Fruit fly (Drosophila melanogaster): ENCODE results near the gene CG18170.

Gene CG18170

DNA sequence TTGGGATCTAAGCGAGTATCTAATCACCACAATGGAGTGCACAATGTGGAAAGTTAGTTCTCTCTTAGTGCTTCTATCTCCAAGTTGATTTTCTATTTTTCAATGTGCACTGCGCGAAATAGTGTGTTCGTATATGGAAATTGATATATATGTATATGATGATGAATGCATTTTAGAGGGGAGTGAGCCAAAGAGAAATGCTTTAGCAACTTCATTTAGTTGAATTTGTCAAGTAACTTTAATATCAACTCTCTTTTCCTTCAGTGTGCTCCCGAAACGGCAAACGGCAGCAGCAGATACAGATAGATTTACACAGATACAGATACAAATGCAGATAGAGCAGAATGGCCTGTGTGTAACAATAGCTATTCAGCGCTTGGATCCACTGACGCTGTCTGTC lies 18.8 kb upstream of the CG18170 start (continued):
- no peak for TF ChIP-seq scrt (GFP tag; optimal IDR thresholded peaks at IDR 0.05)
- no peak for TF ChIP-seq CG7987 (GFP tag; optimal IDR thresholded peaks at IDR 0.05)
- TF ChIP-seq HmgD (GFP tag; optimal IDR thresholded peaks at IDR 0.05), result no peak
- no peak for TF ChIP-seq CG18599 (GFP tag; optimal IDR thresholded peaks at IDR 0.05)
- no peak for TF ChIP-seq Doc2 (GFP tag; IDR thresholded peaks at IDR 0.05)
- TF ChIP-seq pb (GFP tag; optimal IDR thresholded peaks at IDR 0.05), result no peak
- no peak for TF ChIP-seq Sox100B (GFP tag; optimal IDR thresholded peaks at IDR 0.05)
- TF ChIP-seq ind (GFP tag; optimal IDR thresholded peaks at IDR 0.05), result no peak
- TF ChIP-seq CG11456 (GFP tag; IDR thresholded peaks at IDR 0.05), result 0 out of 3 replicates have a peak, but pooled peaks have one; percentile 48
- TF ChIP-seq dm (GFP tag; optimal IDR thresholded peaks at IDR 0.05), result no peak
- peak; percentile 29 for TF ChIP-seq pnt (GFP tag; optimal IDR thresholded peaks at IDR 0.05)
- TF ChIP-seq Bgb (GFP tag; IDR thresholded peaks at IDR 0.05; ENCODE audit: partially characterized antibody), result no peak
- TF ChIP-seq CTCF (GFP tag; optimal IDR thresholded peaks at IDR 0.05), result no peak
- TF ChIP-seq aop (GFP tag; IDR thresholded peaks at IDR 0.05), result peak; percentile 43; the same call in 1 of the 2 replicates
- TF ChIP-seq bab2 (GFP tag; optimal IDR thresholded peaks at IDR 0.05), result peak; percentile 69
- TF ChIP-seq CG18262 (tag; optimal IDR thresholded peaks at IDR 0.05), result peak; percentile 80
- no peak for TF ChIP-seq crp (GFP tag; optimal IDR thresholded peaks at IDR 0.05)
- peak; percentile 22 for TF ChIP-seq zf30C (GFP tag; optimal IDR thresholded peaks at IDR 0.05)
- peak; percentile 86 for TF ChIP-seq Xrp1 (GFP tag; IDR thresholded peaks at IDR 0.05)
- TF ChIP-seq kni (GFP tag; optimal IDR thresholded peaks at IDR 0.05), result no peak
- peak; percentile 30; the same call in 1 of the 2 replicates for TF ChIP-seq sisA (GFP tag; IDR thresholded peaks at IDR 0.05)
- no peak for TF ChIP-seq D19B (GFP tag; optimal IDR thresholded peaks at IDR 0.05)
- TF ChIP-seq CG17328 (GFP tag; IDR thresholded peaks at IDR 0.05), result peak; percentile 78
- no peak for TF ChIP-seq ato (GFP tag; IDR thresholded peaks at IDR 0.05; ENCODE audit: partially characterized antibody)
- TF ChIP-seq Hr39 (optimal IDR thresholded peaks at IDR 0.05), result no peak
- no peak for TF ChIP-seq CG34376 (GFP tag; optimal IDR thresholded peaks at IDR 0.05)
- peak; percentile 65 for TF ChIP-seq az2 (GFP tag; optimal IDR thresholded peaks at IDR 0.05)
- TF ChIP-seq CG9932 (GFP tag; IDR thresholded peaks at IDR 0.05), result no peak
- TF ChIP-seq Oaz (GFP tag; IDR thresholded peaks at IDR 0.05), result no peak
- peak; percentile 70 for TF ChIP-seq CG12769 (tag; optimal IDR thresholded peaks at IDR 0.05)
- TF ChIP-seq CG16815 (GFP tag; optimal IDR thresholded peaks at IDR 0.05), result peak; percentile 47
- TF ChIP-seq hkb (optimal IDR thresholded peaks at IDR 0.05), result no peak
- TF ChIP-seq hkb (GFP tag; IDR thresholded peaks at IDR 0.05), result no peak
- TF ChIP-seq CG10431 (GFP tag; optimal IDR thresholded peaks at IDR 0.05), result no peak
- TF ChIP-seq fd96Cb (tag; optimal IDR thresholded peaks at IDR 0.05), result no peak
- TF ChIP-seq Sry-δ (GFP tag; optimal IDR thresholded peaks at IDR 0.05), result no peak
- TF ChIP-seq cad (GFP tag; optimal IDR thresholded peaks at IDR 0.05), result no peak
- peak; percentile 69 for TF ChIP-seq CG8924 (tag; optimal IDR thresholded peaks at IDR 0.05)
- TF ChIP-seq croc (GFP tag; conservative IDR thresholded peaks at IDR 0.05), result peak; percentile 55; the same call in 2 of the 3 replicates
- peak; percentile 66 for TF ChIP-seq slbo (GFP tag; IDR thresholded peaks at IDR 0.05)
- TF ChIP-seq CG10654 (GFP tag; optimal IDR thresholded peaks at IDR 0.05), result no peak
- TF ChIP-seq zen (tag; optimal IDR thresholded peaks at IDR 0.05), result no peak
- TF ChIP-seq Jarid2 (GFP tag; optimal IDR thresholded peaks at IDR 0.05), result no peak
- TF ChIP-seq Vsx1 (GFP tag; optimal IDR thresholded peaks at IDR 0.05), result no peak
- TF ChIP-seq CG17829 (tag; optimal IDR thresholded peaks at IDR 0.05), result peak; percentile 79
- TF ChIP-seq abd-A (tag; optimal IDR thresholded peaks at IDR 0.05), result no peak
- TF ChIP-seq Ada2b (GFP tag; IDR thresholded peaks at IDR 0.05), result no peak
- no peak for TF ChIP-seq CG3838 (GFP tag; optimal IDR thresholded peaks at IDR 0.05)
- no peak for TF ChIP-seq Deaf1 (tag; optimal IDR thresholded peaks at IDR 0.05)
- TF ChIP-seq Meics (GFP tag; optimal IDR thresholded peaks at IDR 0.05), result no peak
- TF ChIP-seq CG10565 (GFP tag; optimal IDR thresholded peaks at IDR 0.05), result no peak
- peak; percentile 66 for TF ChIP-seq CG1602 (GFP tag; optimal IDR thresholded peaks at IDR 0.05)
- TF ChIP-seq mld (GFP tag; IDR thresholded peaks at IDR 0.05; ENCODE audit: partially characterized antibody), result no peak

All from whole organism, embryonic.